Worm (Caenorhabditis elegans) whole organism, L2 larva: ENCODE measurements around the gene F17C8.6.
"Not testable (repeated sequence)": the region's sequence is repeated elsewhere in the genome, so short reads cannot be mapped to it uniquely, and the experiment has no call there.

ENCODE experiments used
- C34F6.9 ChIP-seq: fragments of 150-350 bp; optimal IDR thresholded peaks from 2 replicates; lab custom pipeline; 2014; ENCODE audit warnings: missing biosample characterization, missing genetic modification characterization
- F13H6.1 ChIP-seq: sonication (generic microtip); optimal IDR thresholded peaks from 2 replicates; lab custom pipeline; 2016; ENCODE audit warnings: missing genetic modification characterization, missing compliant biosample characterization
- R02D3.7 ChIP-seq: fragments of 150-350 bp; optimal IDR thresholded peaks from 2 replicates; lab custom pipeline; 2014; ENCODE audit warnings: missing biosample characterization, missing genetic modification characterization
- alr-1 ChIP-seq: fragments of 150-350 bp; optimal IDR thresholded peaks from 2 replicates; lab custom pipeline; 2014; ENCODE audit warnings: missing biosample characterization, missing genetic modification characterization
- aly-2 ChIP-seq: fragments of 150-350 bp; optimal IDR thresholded peaks from 2 replicates; lab custom pipeline; 2014; ENCODE audit warnings: missing biosample characterization, missing genetic modification characterization
- ama-1 ChIP-seq: fragments of 150-350 bp; optimal IDR thresholded peaks from 2 replicates; lab custom pipeline; 2018; ENCODE audit warnings: inconsistent platforms
- blmp-1 ChIP-seq: sonication (generic microtip); optimal IDR thresholded peaks from 2 replicates; lab custom pipeline; 2017; ENCODE audit warnings: missing genetic modification characterization, mild to moderate bottlenecking, missing compliant biosample characterization, antibody characterized with exemption, moderate library complexity; ENCODE audit not compliant: insufficient read depth
- ceh-16 ChIP-seq: fragments of 150-350 bp; optimal IDR thresholded peaks from 2 replicates; lab custom pipeline; 2014; ENCODE audit warnings: missing biosample characterization, missing genetic modification characterization
- ceh-82 ChIP-seq: fragments of 150-350 bp; optimal IDR thresholded peaks from 2 replicates; lab custom pipeline; 2014; ENCODE audit warnings: missing biosample characterization, missing genetic modification characterization
- egl-27 ChIP-seq: sonication (generic microtip); optimal IDR thresholded peaks from 3 replicates; lab custom pipeline; 2017; ENCODE audit warnings: missing biosample characterization, missing genetic modification reagents, missing genetic modification characterization
- elt-1 ChIP-seq: fragments of 150-350 bp; optimal IDR thresholded peaks from 2 replicates; lab custom pipeline; 2014; ENCODE audit warnings: missing biosample characterization, missing genetic modification characterization
- elt-3 ChIP-seq: sonication (generic microtip); optimal IDR thresholded peaks from 2 replicates; lab custom pipeline; 2017; ENCODE audit warnings: missing biosample characterization, missing genetic modification characterization
- fos-1 ChIP-seq: fragments of 150-350 bp; optimal IDR thresholded peaks from 2 replicates; lab custom pipeline; 2014; ENCODE audit warnings: missing biosample characterization, missing genetic modification characterization
- gmeb-1 ChIP-seq: fragments of 150-350 bp; optimal IDR thresholded peaks from 2 replicates; lab custom pipeline; 2014; ENCODE audit warnings: missing biosample characterization, missing genetic modification characterization
- lin-11 ChIP-seq: fragments of 150-350 bp; sonication (generic microtip); optimal IDR thresholded peaks from 2 replicates; lab custom pipeline; 2014; ENCODE audit warnings: missing biosample characterization, missing genetic modification characterization, inconsistent platforms, mixed read lengths
- lin-13 ChIP-seq: fragments of 150-350 bp; optimal IDR thresholded peaks from 2 replicates; lab custom pipeline; 2014; ENCODE audit warnings: missing biosample characterization, missing genetic modification reagents, missing genetic modification characterization
- mab-5 ChIP-seq: fragments of 150-350 bp; optimal IDR thresholded peaks from 2 replicates; lab custom pipeline; 2014; ENCODE audit warnings: missing biosample characterization, missing genetic modification characterization
- mdl-1 ChIP-seq, 2 experiments: fragments of 150-350 bp in 1 of 2; sonication (generic microtip) in 1 of 2; optimal IDR thresholded peaks; 2 replicates each; lab custom pipeline; 2017; ENCODE audit warnings: missing biosample characterization in 2 of 2, missing genetic modification characterization in 2 of 2
- nhr-10 ChIP-seq: sonication (generic microtip); optimal IDR thresholded peaks from 2 replicates; lab custom pipeline; 2017; ENCODE audit warnings: missing biosample characterization, missing genetic modification characterization
- nhr-11 ChIP-seq: fragments of 150-350 bp; optimal IDR thresholded peaks from 2 replicates; lab custom pipeline; 2014; ENCODE audit warnings: missing biosample characterization, missing genetic modification characterization
- nhr-12 ChIP-seq: fragments of 150-350 bp; optimal IDR thresholded peaks from 2 replicates; lab custom pipeline; 2014; ENCODE audit warnings: missing biosample characterization, missing genetic modification characterization
- nhr-21 ChIP-seq: fragments of 150-350 bp; optimal IDR thresholded peaks from 2 replicates; lab custom pipeline; 2014; ENCODE audit warnings: missing biosample characterization, missing genetic modification characterization
- nhr-237 ChIP-seq: fragments of 150-350 bp; optimal IDR thresholded peaks from 2 replicates; lab custom pipeline; 2014; ENCODE audit warnings: missing biosample characterization, missing genetic modification characterization
- nhr-25 ChIP-seq: fragments of 150-350 bp; sonication (generic microtip); optimal IDR thresholded peaks from 3 replicates; lab custom pipeline; 2014; ENCODE audit warnings: missing biosample characterization, missing genetic modification characterization
- nhr-6 ChIP-seq: fragments of 150-350 bp; optimal IDR thresholded peaks from 2 replicates; lab custom pipeline; 2014; ENCODE audit warnings: missing biosample characterization, missing genetic modification characterization
- peb-1 ChIP-seq: fragments of 150-350 bp; optimal IDR thresholded peaks from 2 replicates; lab custom pipeline; 2014; ENCODE audit warnings: missing biosample characterization, missing genetic modification characterization
- sem-4 ChIP-seq: fragments of 150-350 bp; optimal IDR thresholded peaks from 2 replicates; lab custom pipeline; 2014; ENCODE audit warnings: missing biosample characterization, missing genetic modification reagents, missing genetic modification characterization
- skn-1 ChIP-seq: sonication (generic microtip); optimal IDR thresholded peaks from 2 replicates; lab custom pipeline; 2017; ENCODE audit warnings: missing biosample characterization, missing genetic modification characterization
- sma-3 ChIP-seq: sonication (generic microtip); optimal IDR thresholded peaks from 2 replicates; lab custom pipeline; 2016; ENCODE audit warnings: missing genetic modification reagents, missing genetic modification characterization, missing compliant biosample characterization
- sma-9 ChIP-seq, 2 experiments: fragments of 150-350 bp in 1 of 2; sonication (generic microtip) in 1 of 2; optimal IDR thresholded peaks; 2 replicates each; lab custom pipeline; 2014 to 2016; ENCODE audit warnings: missing genetic modification characterization in 2 of 2, mild to moderate bottlenecking in 1 of 2, missing biosample characterization in 1 of 2, missing compliant biosample characterization in 1 of 2, missing genetic modification reagents in 1 of 2, moderate library complexity in 1 of 2
- unc-55 ChIP-seq: fragments of 150-350 bp; sonication (generic microtip); optimal IDR thresholded peaks from 3 replicates; lab custom pipeline; 2014; ENCODE audit warnings: missing biosample characterization, missing genetic modification reagents, missing genetic modification characterization
- zag-1 ChIP-seq: fragments of 150-350 bp; optimal IDR thresholded peaks from 2 replicates; lab custom pipeline; 2014; ENCODE audit warnings: missing biosample characterization, missing genetic modification characterization
- ztf-1 ChIP-seq: fragments of 200-800 bp; sonication (Bioruptor generic); conservative IDR thresholded peaks from 2 replicates; pipeline ENCODE4 v1.3.6; 2022; ENCODE audit warnings: missing genetic modification characterization, missing compliant biosample characterization
- ztf-4 ChIP-seq: fragments of 150-350 bp; optimal IDR thresholded peaks from 2 replicates; lab custom pipeline; 2014; ENCODE audit warnings: missing biosample characterization, missing genetic modification characterization

The F17C8.6 gene

ce11 chrIII:4745934-4746333, at the start of gene F17C8.6:
Gene F17C8.6 (minus strand): TSS chrIII:4746034.
- TF ChIP-seq elt-3 (tag; lab: Kevin White, UChicago) (no peak), blmp-1 (tag; lab: Kevin White, UChicago) (no peak), sem-4 (tag; lab: Kevin White, UChicago) (no peak), mdl-1 (tag; optimal IDR thresholded peaks at IDR 0.05; lab: Kevin White, UChicago) (no peak), fos-1 (tag; lab: Kevin White, UChicago) (no peak), ztf-1 (GFP tag; lab: Robert Waterston, UW) (no peak), nhr-6 (tag; lab: Kevin White, UChicago) (no peak), ceh-82 (tag; lab: Kevin White, UChicago) (no peak)

ce11 chrIII:4792560-4793136, 46.8 kb upstream of the F17C8.6 start, which contains the start of gene mip-1:
Gene mip-1 (plus strand): TSS chrIII:4793086.
- TF ChIP-seq nhr-10 (tag; lab: Kevin White, UChicago) (no peak), sma-9 (GFP tag; optimal IDR thresholded peaks at IDR 0.05; lab: Kevin White, UChicago) (no peak), sma-9 (tag; optimal IDR thresholded peaks at IDR 0.05; lab: Kevin White, UChicago) (no peak), egl-27 (no peak), elt-1 (tag; lab: Kevin White, UChicago) (no peak), zag-1 (tag; lab: Kevin White, UChicago) (no peak), alr-1 (tag; lab: Kevin White, UChicago) (no peak), nhr-11 (tag; lab: Kevin White, UChicago) (no peak), mdl-1 (tag; optimal IDR thresholded peaks at IDR 0.05; lab: Kevin White, UChicago) (no peak), peb-1 (tag; lab: Kevin White, UChicago) (no peak)

- TF ChIP-seq mab-5 (tag; lab: Kevin White, UChicago) (no peak), lin-11 (no peak), aly-2 (no peak), ztf-4 (no peak), C34F6.9 (tag; lab: Kevin White, UChicago) (peak; percentile 65), nhr-25 (no peak), peb-1 (tag; lab: Kevin White, UChicago) (no peak), nhr-21 (tag; lab: Kevin White, UChicago) (no peak), ceh-82 (tag; lab: Kevin White, UChicago) (no peak), sem-4 (tag; lab: Kevin White, UChicago) (no peak), zag-1 (tag; lab: Kevin White, UChicago) (no peak), R02D3.7 (tag; lab: Kevin White, UChicago) (no peak), skn-1 (tag; lab: Kevin White, UChicago) (no peak), nhr-6 (tag; lab: Kevin White, UChicago) (no peak), F13H6.1 (tag; lab: Kevin White, UChicago) (no peak), sma-3 (GFP tag; lab: Kevin White, UChicago) (no peak), nhr-10 (tag; lab: Kevin White, UChicago) (no peak), gmeb-1 (tag; lab: Kevin White, UChicago) (peak; percentile 13), nhr-237 (tag; lab: Kevin White, UChicago) (no peak), ztf-1 (GFP tag; lab: Robert Waterston, UW) (no peak), unc-55 (GFP tag; lab: Kevin White, UChicago) (peak; percentile 16), egl-27 (no peak), ceh-16 (tag; lab: Kevin White, UChicago) (no peak), nhr-12 (no peak), lin-13 (GFP tag; lab: Kevin White, UChicago) (no peak), ama-1 (lab: Kevin White, UChicago) (no peak)
- TF ChIP-seq, all 48 proteins: peak for 3
These were observed 39.9 kb upstream of the F17C8.6 start, which contains the start of gene mel-28 for ce11 chrIII:4785714-4786113. Gene mel-28 (plus strand): TSS chrIII:4786080.

ce11 chrIII:4785131-4785530, 39.3 kb upstream of the F17C8.6 start, which contains the start of gene enu-3.2:
Gene enu-3.2 (minus strand): TSS chrIII:4785235.
- TF ChIP-seq fos-1 (tag; lab: Kevin White, UChicago); sma-9 (GFP tag; optimal IDR thresholded peaks at IDR 0.05; lab: Kevin White, UChicago); sma-9 (tag; optimal IDR thresholded peaks at IDR 0.05; lab: Kevin White, UChicago); nhr-6 (tag; lab: Kevin White, UChicago): not testable (repeated sequence)
- TF ChIP-seq, all 48 proteins: peak for 0; not testable (repeated sequence) for 48
